Worm (Caenorhabditis elegans) whole organism, late embryonic: ENCODE measurements around the gene sut-1.

Experiments used
- ceh-24 ChIP-seq: sonication (generic microtip); optimal IDR thresholded peaks from 2 replicates; lab custom pipeline; 2016; ENCODE audit warnings: mild to moderate bottlenecking, missing genetic modification characterization, missing compliant biosample characterization
- dmd-4 ChIP-seq: sonication (generic microtip); optimal IDR thresholded peaks from 2 replicates; lab custom pipeline; 2016; ENCODE audit warnings: borderline replicate concordance, missing genetic modification characterization, missing compliant biosample characterization
- odd-2 ChIP-seq: sonication (generic microtip); optimal IDR thresholded peaks from 2 replicates; lab custom pipeline; 2017; ENCODE audit warnings: antibody characterized with exemption, mild to moderate bottlenecking, missing genetic modification characterization, missing compliant biosample characterization
- pha-4 ChIP-seq: fragments of 150-350 bp; optimal IDR thresholded peaks from 2 replicates; lab custom pipeline; 2018; ENCODE audit warnings: missing biosample characterization, missing genetic modification reagents, missing genetic modification characterization

DNA sequence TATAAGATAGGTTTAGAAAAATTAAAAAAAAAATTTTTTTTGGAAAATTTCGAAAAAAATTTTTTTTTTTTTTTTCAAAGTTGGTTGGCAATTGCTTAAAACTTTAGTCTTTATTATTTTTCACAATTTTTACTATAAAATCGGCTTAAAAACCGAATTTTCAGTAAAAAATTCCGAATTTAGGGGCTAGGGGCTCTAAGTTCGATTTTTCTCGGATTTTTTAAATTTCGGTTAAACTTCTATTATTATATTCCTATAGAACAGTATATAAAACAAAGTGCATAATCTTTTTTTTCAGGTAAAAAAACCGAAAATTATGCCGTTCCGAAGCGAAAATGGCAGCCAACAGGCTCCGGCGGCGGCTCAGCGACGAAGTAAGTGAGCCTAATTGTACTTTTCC, 13.4 kb upstream of the sut-1 start, which contains the start of gene pod-2:
- no peak for TF ChIP-seq ceh-24 (tag; lab: Kevin White, UChicago)
- TF ChIP-seq dmd-4 (tag; lab: Kevin White, UChicago), result no peak
- no peak for TF ChIP-seq pha-4 (tag; lab: Kevin White, UChicago)
- no peak for TF ChIP-seq odd-2
